Fruit fly (Drosophila melanogaster) whole organism, prepupa: ENCODE results near the gene sturkopf.
A peak's percentile ranks its signal among the peaks of the same experiment; 100 is the strongest.

Experiments used
- CG6808 ChIP-seq: fragments of 200-800 bp; sonication (Bioruptor generic); optimal IDR thresholded peaks from 3 replicates; lab custom pipeline; 2017; ENCODE audit warnings: missing biosample characterization, missing genetic modification characterization, mild to moderate bottlenecking, moderate library complexity, missing genetic modification reagents
- CG8319 ChIP-seq: fragments of 200-800 bp; sonication (Bioruptor generic); optimal IDR thresholded peaks from 3 replicates; lab custom pipeline; 2016; ENCODE audit warnings: missing biosample characterization, missing genetic modification characterization
- CG8632 ChIP-seq: fragments of 200-800 bp; sonication (Bioruptor generic); optimal IDR thresholded peaks from 3 replicates; lab custom pipeline; 2016; ENCODE audit warnings: missing biosample characterization, missing genetic modification characterization
- Eip75B ChIP-seq: fragments of 200-800 bp; sonication (Bioruptor generic); optimal IDR thresholded peaks from 3 replicates; lab custom pipeline; 2016; ENCODE audit warnings: missing biosample characterization, missing genetic modification characterization
- Gug ChIP-seq: fragments of 200-800 bp; sonication (Bioruptor generic); IDR thresholded peaks from 2 replicates; pipeline ENCODE4 v1.3.6; 2022; ENCODE audit warnings: missing biosample characterization, missing genetic modification characterization
- Hr39 ChIP-seq: fragments of 200-800 bp; sonication (Bioruptor generic); optimal IDR thresholded peaks from 2 replicates; lab custom pipeline; 2016; ENCODE audit warnings: missing biosample characterization, missing genetic modification characterization
- Smox ChIP-seq: fragments of 200-800 bp; sonication (Bioruptor generic); optimal IDR thresholded peaks from 3 replicates; lab custom pipeline; 2016; ENCODE audit warnings: missing biosample characterization, missing genetic modification characterization
- Sox15 ChIP-seq: fragments of 200-800 bp; sonication (Bioruptor generic); optimal IDR thresholded peaks from 3 replicates; lab custom pipeline; 2016; ENCODE audit warnings: missing biosample characterization, missing genetic modification characterization
- lz ChIP-seq: fragments of 200-800 bp; sonication (Bioruptor generic); optimal IDR thresholded peaks from 3 replicates; lab custom pipeline; 2016; ENCODE audit warnings: missing biosample characterization, missing genetic modification characterization

DNA sequence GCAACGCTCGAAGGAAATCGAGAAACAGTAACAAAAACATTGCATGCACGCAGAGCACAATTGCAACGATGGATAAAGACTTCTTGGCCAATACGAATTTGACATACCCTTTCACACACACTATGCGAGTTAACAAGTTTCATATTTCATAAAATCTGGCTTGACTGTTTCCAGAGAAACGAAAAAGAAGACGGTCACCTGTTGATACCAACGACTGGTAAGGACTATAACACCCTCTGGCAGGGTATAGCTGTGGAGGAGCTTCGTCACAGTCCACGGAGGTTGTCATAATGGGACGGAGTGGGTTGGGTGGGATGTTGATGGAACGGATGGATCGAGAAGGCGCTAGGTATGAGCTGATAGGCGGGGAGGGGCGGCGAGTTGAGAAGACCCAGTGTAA lies 35.1 kb upstream of the sturkopf start:
- TF ChIP-seq CG8632 (GFP tag; lab: Kevin White, UChicago) (peak; percentile 67), Eip75B (peak; percentile 81), Hr39 (GFP tag; lab: Kevin White, UChicago) (peak; percentile 83), Sox15 (peak; percentile 71), Smox (no peak), Gug (GFP tag; lab: Robert Waterston, UW) (peak; percentile 73), CG6808 (GFP tag; lab: Kevin White, UChicago) (peak; percentile 63), lz (GFP tag; lab: Kevin White, UChicago) (peak; percentile 78), CG8319 (peak; percentile 69)
